Worm (Caenorhabditis elegans) whole organism, L1 larva: ENCODE results near the gene Y39B6A.34.

Source experiments
- dpl-1 ChIP-seq, 3 experiments: fragments of 150-350 bp in 2 of 3; sonication (generic microtip) in 1 of 3; optimal IDR thresholded peaks; 2 replicates each; lab custom pipeline; 2014 to 2017; ENCODE audit warnings: missing biosample characterization in 3 of 3, missing genetic modification characterization in 3 of 3, missing genetic modification reagents in 3 of 3
- hpl-2 ChIP-seq: fragments of 150-350 bp; optimal IDR thresholded peaks from 2 replicates; lab custom pipeline; 2014; ENCODE audit warnings: missing biosample characterization, missing genetic modification reagents, missing genetic modification characterization
- nhr-11 ChIP-seq: fragments of 150-350 bp; optimal IDR thresholded peaks from 2 replicates; lab custom pipeline; 2014; ENCODE audit warnings: missing biosample characterization, missing genetic modification characterization
- nhr-237 ChIP-seq: fragments of 150-350 bp; optimal IDR thresholded peaks from 2 replicates; lab custom pipeline; 2014; ENCODE audit warnings: missing biosample characterization, missing genetic modification characterization
- pqm-1 ChIP-seq: sonication (generic microtip); optimal IDR thresholded peaks from 3 replicates; lab custom pipeline; 2017; ENCODE audit warnings: missing biosample characterization, missing genetic modification characterization

- TF ChIP-seq pqm-1 (tag; lab: Kevin White, UChicago): no peak
- no peak for TF ChIP-seq hpl-2
- TF ChIP-seq nhr-237 (tag; lab: Kevin White, UChicago): no peak
- no peak for TF ChIP-seq dpl-1 (GFP tag; optimal IDR thresholded peaks at IDR 0.05; lab: Kevin White, UChicago)
- TF ChIP-seq nhr-11 (tag; lab: Kevin White, UChicago): no peak
Measured at ce11 chrV:19036061-19036460, 35.2 kb downstream of the Y39B6A.34 start.
